Worm (Caenorhabditis elegans) whole organism, late embryonic: ENCODE data around the gene ced-3.

Experiments used
- ceh-14 ChIP-seq: sonication (generic microtip); optimal IDR thresholded peaks from 2 replicates; lab custom pipeline; 2016; ENCODE audit warnings: missing genotype, missing genetic modification characterization, missing compliant biosample characterization
- ceh-19 ChIP-seq: fragments of 200-800 bp; sonication (Bioruptor generic); optimal IDR thresholded peaks from 2 replicates; lab custom pipeline; 2018; ENCODE audit warnings: mild to moderate bottlenecking, missing genetic modification characterization, missing compliant biosample characterization
- ceh-22 ChIP-seq: sonication (generic microtip); optimal IDR thresholded peaks from 2 replicates; lab custom pipeline; 2017; ENCODE audit warnings: missing biosample characterization, missing genetic modification characterization
- che-1 ChIP-seq: sonication (generic microtip); optimal IDR thresholded peaks from 2 replicates; lab custom pipeline; 2016; ENCODE audit warnings: mild to moderate bottlenecking, missing genetic modification characterization, missing compliant biosample characterization
- fkh-10 ChIP-seq: fragments of 150-350 bp; optimal IDR thresholded peaks from 2 replicates; lab custom pipeline; 2014; ENCODE audit warnings: missing biosample characterization, missing genetic modification reagents, missing genetic modification characterization
- hlh-30 ChIP-seq: sonication (generic microtip); optimal IDR thresholded peaks from 2 replicates; lab custom pipeline; 2017; ENCODE audit warnings: antibody characterized with exemption, missing genetic modification characterization, missing compliant biosample characterization; ENCODE audit not compliant: insufficient read depth
- madf-2 ChIP-seq: sonication (generic microtip); optimal IDR thresholded peaks from 2 replicates; lab custom pipeline; 2017; ENCODE audit warnings: missing genetic modification characterization, missing compliant biosample characterization
- nhr-11 ChIP-seq: fragments of 150-350 bp; optimal IDR thresholded peaks from 2 replicates; lab custom pipeline; 2014; ENCODE audit warnings: missing biosample characterization, missing genetic modification characterization
- pha-4 ChIP-seq: fragments of 150-350 bp; optimal IDR thresholded peaks from 2 replicates; lab custom pipeline; 2018; ENCODE audit warnings: missing biosample characterization, missing genetic modification reagents, missing genetic modification characterization
- pqm-1 ChIP-seq: sonication (generic microtip); optimal IDR thresholded peaks from 2 replicates; lab custom pipeline; 2016; ENCODE audit warnings: missing genetic modification characterization, missing compliant biosample characterization
- sdc-2 ChIP-seq: sonication (generic microtip); optimal IDR thresholded peaks from 2 replicates; lab custom pipeline; 2016; ENCODE audit warnings: missing genotype, missing genetic modification characterization, missing compliant biosample characterization
- ttx-3 ChIP-seq: sonication (generic microtip); optimal IDR thresholded peaks from 2 replicates; lab custom pipeline; 2016; ENCODE audit warnings: missing genetic modification reagents, missing genetic modification characterization, missing compliant biosample characterization
- unc-42 ChIP-seq: sonication (generic microtip); optimal IDR thresholded peaks from 2 replicates; lab custom pipeline; 2016; ENCODE audit warnings: missing genotype, missing genetic modification characterization, missing compliant biosample characterization

DNA sequence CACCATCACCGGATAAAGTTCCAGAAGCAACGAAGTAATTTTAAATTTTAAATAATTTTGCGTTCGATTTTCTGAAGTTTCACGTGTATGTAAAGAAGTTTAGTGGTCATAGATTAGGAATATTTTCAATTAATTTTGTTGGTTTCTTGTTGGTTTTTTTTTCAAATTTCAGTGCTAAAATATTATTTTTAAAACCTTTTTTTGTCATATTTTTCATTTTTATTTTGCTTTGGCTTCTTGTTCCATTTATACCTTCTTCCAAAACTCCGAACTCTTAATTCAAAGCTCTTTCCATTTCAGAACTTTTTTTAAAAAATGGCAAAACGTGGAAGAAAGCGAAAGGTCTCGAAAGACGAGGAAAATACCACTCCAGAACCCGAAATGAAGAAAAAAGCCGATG is 43.0 kb upstream of the ced-3 start, which contains the start of gene JC8.7:
- TF ChIP-seq hlh-30 (tag; lab: Kevin White, UChicago) (no peak), pqm-1 (tag; lab: Kevin White, UChicago) (no peak), che-1 (tag; lab: Kevin White, UChicago) (no peak), ceh-22 (tag; lab: Kevin White, UChicago) (no peak), fkh-10 (GFP tag; lab: Kevin White, UChicago) (no peak), sdc-2 (tag; lab: Kevin White, UChicago) (no peak), madf-2 (tag; lab: Kevin White, UChicago) (no peak), nhr-11 (tag; lab: Kevin White, UChicago) (no peak), pha-4 (tag; lab: Kevin White, UChicago) (no peak), ttx-3 (tag; lab: Kevin White, UChicago) (no peak), ceh-19 (no peak), unc-42 (tag; lab: Kevin White, UChicago) (no peak), ceh-14 (tag; lab: Kevin White, UChicago) (no peak)
